Worm (Caenorhabditis elegans) whole organism, young adult: ENCODE results near the gene col-183.

Source experiments
- B0019.2 ChIP-seq: fragments of 200-800 bp; sonication (Bioruptor generic); conservative IDR thresholded peaks from 2 replicates; pipeline ENCODE4 v1.3.6; 2022; ENCODE audit warnings: missing genetic modification reagents, missing genetic modification characterization, missing compliant biosample characterization
- F52B5.7 ChIP-seq: sonication (generic microtip); optimal IDR thresholded peaks from 2 replicates; lab custom pipeline; 2016; ENCODE audit warnings: mild to moderate bottlenecking, missing genetic modification characterization, missing compliant biosample characterization
- attf-3 ChIP-seq: fragments of 200-800 bp; sonication (Bioruptor generic); conservative IDR thresholded peaks from 2 replicates; pipeline ENCODE4 v1.3.6; 2022; ENCODE audit warnings: missing genetic modification reagents, missing genetic modification characterization, missing compliant biosample characterization
- attf-5 ChIP-seq: fragments of 200-800 bp; sonication (Bioruptor generic); optimal IDR thresholded peaks from 2 replicates; lab custom pipeline; 2018; ENCODE audit warnings: mild to moderate bottlenecking, missing genetic modification characterization, missing compliant biosample characterization
- nfya-1 ChIP-seq: sonication (generic microtip); optimal IDR thresholded peaks from 2 replicates; lab custom pipeline; 2017; ENCODE audit warnings: antibody characterized with exemption, missing compliant biosample characterization, missing genetic modification characterization, borderline replicate concordance; ENCODE audit not compliant: insufficient read depth
- snpc-3.4 ChIP-seq: sonication (generic microtip); optimal IDR thresholded peaks from 2 replicates; lab custom pipeline; 2017; ENCODE audit warnings: missing genetic modification characterization, mild to moderate bottlenecking, missing compliant biosample characterization, antibody characterized with exemption, moderate library complexity, missing genotype, missing genetic modification reagents

DNA sequence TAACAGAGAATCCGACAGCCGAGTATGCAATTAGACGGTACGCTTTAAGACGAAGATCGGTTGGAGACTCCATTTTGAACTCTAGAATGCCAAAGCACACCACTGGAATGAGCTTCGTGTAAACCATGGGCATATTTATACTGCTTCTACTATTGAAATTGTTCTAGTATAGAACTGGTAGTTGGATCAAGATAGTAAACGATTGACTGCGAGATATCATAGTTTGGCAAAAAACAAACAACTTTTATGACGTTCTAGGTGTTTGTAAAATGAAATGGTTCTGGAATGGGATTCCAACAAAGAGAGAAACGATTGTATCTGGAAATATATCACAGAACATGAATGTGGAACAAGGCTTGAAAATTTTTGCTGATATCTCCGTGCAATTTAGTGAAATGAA, 43.4 kb upstream of the col-183 start, which contains the start of gene col-185:
- TF ChIP-seq attf-3 (GFP tag; lab: Robert Waterston, UW), result no peak
- TF ChIP-seq nfya-1 (tag; lab: Kevin White, UChicago), result no peak
- no peak for TF ChIP-seq B0019.2 (GFP tag; lab: Robert Waterston, UW)
- TF ChIP-seq snpc-3.4 (tag; lab: Kevin White, UChicago), result no peak
- no peak for TF ChIP-seq F52B5.7 (tag; lab: Kevin White, UChicago)
- no peak for TF ChIP-seq attf-5
